Worm (Caenorhabditis elegans) whole organism, L3 larva: ENCODE results near the gene perm-5.

Source experiments
- R02D3.7 ChIP-seq: fragments of 150-350 bp; optimal IDR thresholded peaks from 2 replicates; lab custom pipeline; 2014; ENCODE audit warnings: missing biosample characterization, missing genetic modification characterization
- ZK546.5 ChIP-seq: sonication (generic microtip); optimal IDR thresholded peaks from 2 replicates; lab custom pipeline; 2017; ENCODE audit warnings: missing biosample characterization, missing genetic modification characterization
- aly-2 ChIP-seq: fragments of 150-350 bp; optimal IDR thresholded peaks from 2 replicates; lab custom pipeline; 2014; ENCODE audit warnings: missing biosample characterization, missing genetic modification characterization
- ama-1 ChIP-seq: fragments of 150-350 bp; optimal IDR thresholded peaks from 2 replicates; lab custom pipeline; 2018
- ceh-16 ChIP-seq: sonication (generic microtip); optimal IDR thresholded peaks from 2 replicates; lab custom pipeline; 2017; ENCODE audit warnings: missing biosample characterization, missing genetic modification characterization
- daf-12 ChIP-seq: fragments of 150-350 bp; optimal IDR thresholded peaks from 2 replicates; lab custom pipeline; 2014; ENCODE audit warnings: missing biosample characterization, missing genetic modification reagents, missing genetic modification characterization
- egl-27 ChIP-seq: sonication (generic microtip); optimal IDR thresholded peaks from 4 replicates; lab custom pipeline; 2017; ENCODE audit warnings: missing biosample characterization, missing genetic modification reagents, missing genetic modification characterization
- elt-2 ChIP-seq: sonication (generic microtip); optimal IDR thresholded peaks from 2 replicates; lab custom pipeline; 2016; ENCODE audit warnings: missing genetic modification reagents, mild to moderate bottlenecking, missing genetic modification characterization, missing compliant biosample characterization
- eor-1 ChIP-seq, 2 experiments: fragments of 150-350 bp; optimal IDR thresholded peaks; 2 replicates each; lab custom pipeline; 2014 to 2018; ENCODE audit warnings: missing biosample characterization in 2 of 2, missing genetic modification characterization in 2 of 2
- fkh-10 ChIP-seq: sonication (generic microtip); optimal IDR thresholded peaks from 2 replicates; lab custom pipeline; 2017; ENCODE audit warnings: missing biosample characterization, missing genetic modification reagents, missing genetic modification characterization
- fkh-2 ChIP-seq: fragments of 150-350 bp; optimal IDR thresholded peaks from 2 replicates; lab custom pipeline; 2014; ENCODE audit warnings: missing biosample characterization, missing genetic modification reagents, missing genetic modification characterization
- jun-1 ChIP-seq: fragments of 150-350 bp; optimal IDR thresholded peaks from 2 replicates; lab custom pipeline; 2014; ENCODE audit warnings: missing biosample characterization, missing genetic modification reagents, missing genetic modification characterization
- lin-15B ChIP-seq: fragments of 150-350 bp; optimal IDR thresholded peaks from 2 replicates; lab custom pipeline; 2014; ENCODE audit warnings: missing biosample characterization, missing genetic modification characterization
- lin-39 ChIP-seq: fragments of 150-350 bp; optimal IDR thresholded peaks from 2 replicates; lab custom pipeline; 2018; ENCODE audit warnings: missing biosample characterization, missing genetic modification reagents, missing genetic modification characterization
- lsy-12 ChIP-seq: sonication (generic microtip); optimal IDR thresholded peaks from 2 replicates; lab custom pipeline; 2016; ENCODE audit warnings: mild to moderate bottlenecking, missing genetic modification characterization, missing compliant biosample characterization
- mml-1 ChIP-seq: fragments of 150-350 bp; sonication (generic microtip); optimal IDR thresholded peaks from 3 replicates; lab custom pipeline; 2014; ENCODE audit warnings: missing biosample characterization, missing genetic modification characterization
- nfya-1 ChIP-seq: sonication (generic microtip); optimal IDR thresholded peaks from 2 replicates; lab custom pipeline; 2017; ENCODE audit warnings: missing genetic modification characterization, mild to moderate bottlenecking, missing compliant biosample characterization, antibody characterized with exemption, moderate library complexity; ENCODE audit not compliant: insufficient read depth
- nhr-11 ChIP-seq: fragments of 150-350 bp; optimal IDR thresholded peaks from 2 replicates; lab custom pipeline; 2014; ENCODE audit warnings: missing biosample characterization, missing genetic modification characterization
- nhr-23 ChIP-seq: fragments of 150-350 bp; optimal IDR thresholded peaks from 2 replicates; lab custom pipeline; 2014; ENCODE audit warnings: missing biosample characterization, missing genetic modification reagents, missing genetic modification characterization
- nhr-237 ChIP-seq: fragments of 150-350 bp; optimal IDR thresholded peaks from 2 replicates; lab custom pipeline; 2014; ENCODE audit warnings: missing biosample characterization, missing genetic modification characterization
- nhr-25 ChIP-seq: sonication (generic microtip); optimal IDR thresholded peaks from 2 replicates; lab custom pipeline; 2017; ENCODE audit warnings: missing biosample characterization, missing genetic modification characterization
- nhr-28 ChIP-seq: fragments of 150-350 bp; optimal IDR thresholded peaks from 2 replicates; lab custom pipeline; 2014; ENCODE audit warnings: missing biosample characterization, missing genetic modification characterization
- nhr-43 ChIP-seq: sonication (generic microtip); optimal IDR thresholded peaks from 2 replicates; lab custom pipeline; 2016; ENCODE audit warnings: mild to moderate bottlenecking, missing genetic modification characterization, missing compliant biosample characterization; ENCODE audit not compliant: poor library complexity, severe bottlenecking
- nhr-76 ChIP-seq: fragments of 150-350 bp; sonication (generic microtip); optimal IDR thresholded peaks from 5 replicates; lab custom pipeline; 2014; ENCODE audit warnings: missing biosample characterization, missing genetic modification characterization
- pha-4 ChIP-seq: fragments of 150-350 bp; optimal IDR thresholded peaks from 2 replicates; lab custom pipeline; 2014; ENCODE audit warnings: missing biosample characterization, missing genetic modification reagents, missing genetic modification characterization
- pqm-1 ChIP-seq: fragments of 150-350 bp; optimal IDR thresholded peaks from 2 replicates; lab custom pipeline; 2017; ENCODE audit warnings: missing biosample characterization, missing genetic modification characterization, inconsistent platforms
- sea-2 ChIP-seq: fragments of 150-350 bp; sonication (generic microtip); optimal IDR thresholded peaks from 4 replicates; lab custom pipeline; 2014; ENCODE audit warnings: missing biosample characterization, missing genetic modification reagents, missing genetic modification characterization
- unc-62 ChIP-seq: fragments of 150-350 bp; sonication (generic microtip); optimal IDR thresholded peaks from 4 replicates; lab custom pipeline; 2014; ENCODE audit warnings: missing biosample characterization, missing genetic modification reagents, missing genetic modification characterization
- ztf-11 ChIP-seq: fragments of 150-350 bp; optimal IDR thresholded peaks from 2 replicates; lab custom pipeline; 2014; ENCODE audit warnings: missing biosample characterization, missing genetic modification characterization
- ztf-4 ChIP-seq: fragments of 150-350 bp; optimal IDR thresholded peaks from 2 replicates; lab custom pipeline; 2014; ENCODE audit warnings: missing biosample characterization, missing genetic modification characterization

perm-5 gene

ce11 chrIV:5664375-5665004, 38.8 kb downstream of the perm-5 start, which contains the start of gene bec-1:
Gene bec-1 (minus strand): TSS chrIV:5664425.
- TF ChIP-seq ama-1 (lab: Kevin White, UChicago) (peak; percentile 65), nhr-25 (tag; lab: Kevin White, UChicago) (peak; percentile 5), pha-4 (peak; percentile 25), lin-39 (tag; lab: Kevin White, UChicago) (no peak), nfya-1 (tag; lab: Kevin White, UChicago) (no peak), ceh-16 (no peak), elt-2 (peak; percentile 43), R02D3.7 (tag; lab: Kevin White, UChicago) (no peak), pqm-1 (peak; percentile 11)

DNA sequence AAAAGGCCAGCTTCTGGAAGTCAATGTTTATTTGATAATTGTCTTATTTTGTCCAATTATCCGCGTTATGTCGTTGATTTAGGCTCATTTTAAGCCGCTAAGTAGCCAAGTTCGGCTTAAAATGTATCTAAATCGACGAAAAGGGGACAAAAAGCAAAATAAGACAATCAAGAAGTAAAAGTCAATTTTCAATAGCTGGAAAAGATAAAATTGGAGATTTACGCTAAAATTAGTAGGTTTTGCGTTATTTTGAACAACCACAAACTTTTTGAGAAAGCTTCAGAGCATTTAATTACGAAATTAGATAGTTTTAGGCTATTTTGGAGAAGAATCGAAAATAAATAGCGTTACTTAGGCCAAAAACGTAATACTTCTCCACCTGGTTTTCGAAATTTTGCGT, 40.4 kb downstream of the perm-5 start:
- TF ChIP-seq daf-12 (tag; lab: Kevin White, UChicago) (no peak), nhr-25 (tag; lab: Kevin White, UChicago) (no peak), lin-15B (tag; lab: Kevin White, UChicago) (no peak), nhr-23 (tag; lab: Kevin White, UChicago) (no peak), ceh-16 (no peak), nhr-43 (no peak), fkh-2 (tag; lab: Kevin White, UChicago) (no peak), aly-2 (tag; lab: Kevin White, UChicago) (no peak), nhr-28 (no peak), mml-1 (no peak), sea-2 (GFP tag; lab: Kevin White, UChicago) (no peak), nhr-76 (tag; lab: Kevin White, UChicago) (no peak), lin-39 (tag; lab: Kevin White, UChicago) (no peak), nhr-11 (no peak), ztf-4 (tag; lab: Kevin White, UChicago) (no peak), ZK546.5 (tag; lab: Kevin White, UChicago) (no peak)

ce11 chrIV:5662073-5662472, 41.2 kb downstream of the perm-5 start:
- TF ChIP-seq ztf-11 (tag; lab: Kevin White, UChicago), result no peak
- TF ChIP-seq daf-12 (tag; lab: Kevin White, UChicago), result no peak
- peak; percentile 81 for TF ChIP-seq ama-1 (lab: Kevin White, UChicago)
- no peak for TF ChIP-seq pqm-1
- TF ChIP-seq, all 47 proteins: peak for 1

- TF ChIP-seq lsy-12 (peak; percentile 14), eor-1 (tag; optimal IDR thresholded peaks at IDR 0.05; lab: Kevin White, UChicago) (no peak), egl-27 (tag; lab: Kevin White, UChicago) (no peak)
Observed at ce11 chrIV:5660239-5660638, 43.0 kb downstream of the perm-5 start, which contains the start of gene skn-1. Gene skn-1 (minus strand): TSS chrIV:5660384.

DNA sequence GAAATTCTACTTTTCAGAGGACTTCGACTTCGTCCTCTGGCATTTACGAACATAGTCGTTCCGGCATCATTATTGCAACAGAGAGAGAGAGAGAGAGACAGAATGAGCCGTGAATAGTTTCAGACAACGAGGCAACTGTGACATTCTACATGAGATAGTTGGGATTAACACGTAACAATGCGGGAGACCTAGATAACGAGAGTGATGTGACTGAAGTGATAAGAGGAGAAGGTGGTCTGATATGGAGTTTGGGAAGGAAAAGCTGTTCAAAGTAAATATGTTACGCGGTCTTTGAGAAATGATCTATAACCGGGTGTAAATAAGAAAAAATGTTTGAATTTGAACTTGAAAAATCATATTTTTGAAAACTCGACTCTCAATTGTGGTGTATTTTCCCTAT, 43.8 kb downstream of the perm-5 start:
- TF ChIP-seq pha-4, result peak; percentile 71
- TF ChIP-seq elt-2, result peak; percentile 86
- TF ChIP-seq jun-1 (tag; lab: Kevin White, UChicago), result peak; percentile 58
- no peak for TF ChIP-seq unc-62 (GFP tag; lab: Kevin White, UChicago)
- TF ChIP-seq nhr-76 (tag; lab: Kevin White, UChicago), result no peak
- peak; percentile 21 for TF ChIP-seq nfya-1 (tag; lab: Kevin White, UChicago)
- no peak for TF ChIP-seq ZK546.5 (tag; lab: Kevin White, UChicago)
- TF ChIP-seq pqm-1, result peak; percentile 95
- TF ChIP-seq, all 47 proteins: peak for 5

ce11 chrIV:5658897-5659296, 44.4 kb downstream of the perm-5 start:
- peak; percentile 88 for TF ChIP-seq pqm-1
- TF ChIP-seq elt-2, result peak; percentile 68
- no peak for TF ChIP-seq nhr-237 (tag; lab: Kevin White, UChicago)

- no peak for TF ChIP-seq jun-1 (tag; lab: Kevin White, UChicago)
- no peak for TF ChIP-seq aly-2 (tag; lab: Kevin White, UChicago)
- no peak for TF ChIP-seq fkh-10 (GFP tag; lab: Kevin White, UChicago)
- TF ChIP-seq elt-2, result peak; percentile 52
- TF ChIP-seq nfya-1 (tag; lab: Kevin White, UChicago), result no peak
Observed at ce11 chrIV:5658225-5658624, 45.0 kb downstream of the perm-5 start.
